Fruit fly (Drosophila melanogaster): ENCODE results near the gene Ca-alpha1T.
A peak's percentile ranks its signal among the peaks of the same experiment; 100 is the strongest.

The Ca-alpha1T gene

DNA sequence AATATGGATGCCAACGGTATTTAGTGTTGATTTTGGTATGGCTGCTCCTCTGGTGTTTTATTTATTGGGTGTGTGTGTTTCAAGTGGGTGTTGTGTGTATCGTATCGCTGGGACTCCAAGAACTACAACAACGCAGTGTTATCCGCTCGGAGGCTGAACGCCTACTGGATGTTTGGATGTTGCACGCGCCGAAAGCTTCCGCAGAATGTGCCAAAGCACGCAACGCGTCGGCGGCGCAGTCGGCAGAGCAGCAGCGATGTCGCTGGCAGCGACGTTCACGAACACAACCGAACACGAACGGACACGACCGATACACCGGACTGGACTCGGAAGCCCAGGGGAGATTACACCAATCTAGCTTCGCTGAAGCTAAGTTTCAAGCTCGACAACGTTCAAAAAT, at the start of gene Ca-alpha1T:
Ca-alpha1T (minus strand) TSS at position 152 of the 400 bp plus-strand sequence.
- no peak for TF ChIP-seq net (GFP tag; optimal IDR thresholded peaks at IDR 0.05)
- no peak for TF ChIP-seq Sox14 (GFP tag; optimal IDR thresholded peaks at IDR 0.05)
- TF ChIP-seq CG3919 (GFP tag; optimal IDR thresholded peaks at IDR 0.05), result no peak
- no peak for TF ChIP-seq Eip93F (GFP tag; optimal IDR thresholded peaks at IDR 0.05)
- TF ChIP-seq dac (GFP tag; optimal IDR thresholded peaks at IDR 0.05), result no peak
- TF ChIP-seq lz (GFP tag; optimal IDR thresholded peaks at IDR 0.05), result no peak
- TF ChIP-seq CG3032 (tag; optimal IDR thresholded peaks at IDR 0.05), result no peak
- TF ChIP-seq fd59A (GFP tag; optimal IDR thresholded peaks at IDR 0.05), result no peak
- no peak for TF ChIP-seq OdsH (GFP tag; optimal IDR thresholded peaks at IDR 0.05)
- no peak for TF ChIP-seq ss (GFP tag; optimal IDR thresholded peaks at IDR 0.05)
- TF ChIP-seq svp (GFP tag), result no peak
- no peak for TF ChIP-seq Eip75B (GFP tag; optimal IDR thresholded peaks at IDR 0.05)
- TF ChIP-seq Smox (GFP tag; optimal IDR thresholded peaks at IDR 0.05), result no peak
- no peak for TF ChIP-seq Blimp-1 (GFP tag; optimal IDR thresholded peaks at IDR 0.05)
- TF ChIP-seq CG11294 (GFP tag; IDR thresholded peaks at IDR 0.05), result no peak
- TF ChIP-seq CG34406 (GFP tag; optimal IDR thresholded peaks at IDR 0.05), result no peak
- no peak for TF ChIP-seq Hr4 (GFP tag; optimal IDR thresholded peaks at IDR 0.05)
- no peak for TF ChIP-seq dsx (GFP tag; optimal IDR thresholded peaks at IDR 0.05; ENCODE audit: poor library complexity, severe bottlenecking)
- TF ChIP-seq Met (GFP tag; optimal IDR thresholded peaks at IDR 0.05), result no peak
- TF ChIP-seq CG15336 (GFP tag; IDR thresholded peaks at IDR 0.05), result no peak

DNA sequence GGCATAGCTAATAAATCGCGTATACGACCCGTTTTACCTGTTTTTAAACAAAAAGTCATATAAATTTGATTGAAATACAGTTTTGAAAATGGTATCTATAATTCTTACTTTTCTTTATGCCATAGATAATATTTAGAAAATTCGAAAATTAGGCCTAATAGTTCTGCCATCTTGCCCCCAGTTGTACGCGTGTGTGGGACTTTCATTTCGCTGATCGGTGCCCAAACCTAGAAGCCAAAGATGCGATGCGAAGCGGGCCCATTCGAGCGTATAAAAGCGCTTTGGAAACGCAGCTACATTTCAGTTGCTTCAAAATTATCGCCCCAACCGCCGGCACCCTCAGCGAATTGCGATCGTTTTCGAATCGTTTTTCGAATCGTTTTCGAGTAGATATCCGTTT, 44.7 kb upstream of the Ca-alpha1T start, which contains the start of gene CG14445:
CG14445 (plus strand) TSS at position 301 of the 400 bp plus-strand sequence.
- no peak for TF ChIP-seq CG6792 (GFP tag; optimal IDR thresholded peaks at IDR 0.05)
- no peak for TF ChIP-seq pdm3 (GFP tag; optimal IDR thresholded peaks at IDR 0.05)
- no peak for TF ChIP-seq fkh (GFP tag; optimal IDR thresholded peaks at IDR 0.05)

DNA sequence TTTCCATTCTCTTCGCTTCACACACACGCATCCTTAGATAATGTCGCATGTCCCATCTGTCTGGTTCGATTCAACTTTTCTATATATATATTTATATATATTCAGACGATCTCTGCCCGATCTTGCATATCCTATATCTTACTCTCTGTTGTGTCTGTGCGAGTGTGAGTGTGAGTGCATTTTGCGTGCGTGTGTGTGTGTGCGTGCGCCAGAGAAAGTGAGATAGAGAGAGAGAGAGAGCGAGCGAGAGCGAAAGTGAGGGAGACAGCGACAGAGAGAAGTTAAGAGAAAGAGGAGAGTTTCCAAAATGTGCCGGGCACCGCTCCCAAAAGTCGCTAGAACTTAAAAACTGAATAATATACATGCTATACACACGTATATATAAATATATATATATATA, 39.5 kb upstream of the Ca-alpha1T start:
- no peak for TF ChIP-seq CG6163 (GFP tag; IDR thresholded peaks at IDR 0.05)
- no peak for TF ChIP-seq Eip75B (GFP tag; optimal IDR thresholded peaks at IDR 0.05)
- no peak for TF ChIP-seq acj6 (GFP tag; optimal IDR thresholded peaks at IDR 0.05)
- TF ChIP-seq CG8119 (GFP tag; IDR thresholded peaks at IDR 0.05), result no peak
- TF ChIP-seq fd85E (GFP tag; optimal IDR thresholded peaks at IDR 0.05), result no peak
- TF ChIP-seq Blimp-1 (GFP tag; optimal IDR thresholded peaks at IDR 0.05), result no peak
- no peak for TF ChIP-seq fkh (GFP tag; optimal IDR thresholded peaks at IDR 0.05)
- no peak for TF ChIP-seq Met (GFP tag; optimal IDR thresholded peaks at IDR 0.05)
- TF ChIP-seq CG9139 (GFP tag; optimal IDR thresholded peaks at IDR 0.05), result no peak
- no peak for TF ChIP-seq CG6854 (GFP tag; optimal IDR thresholded peaks at IDR 0.05)

DNA sequence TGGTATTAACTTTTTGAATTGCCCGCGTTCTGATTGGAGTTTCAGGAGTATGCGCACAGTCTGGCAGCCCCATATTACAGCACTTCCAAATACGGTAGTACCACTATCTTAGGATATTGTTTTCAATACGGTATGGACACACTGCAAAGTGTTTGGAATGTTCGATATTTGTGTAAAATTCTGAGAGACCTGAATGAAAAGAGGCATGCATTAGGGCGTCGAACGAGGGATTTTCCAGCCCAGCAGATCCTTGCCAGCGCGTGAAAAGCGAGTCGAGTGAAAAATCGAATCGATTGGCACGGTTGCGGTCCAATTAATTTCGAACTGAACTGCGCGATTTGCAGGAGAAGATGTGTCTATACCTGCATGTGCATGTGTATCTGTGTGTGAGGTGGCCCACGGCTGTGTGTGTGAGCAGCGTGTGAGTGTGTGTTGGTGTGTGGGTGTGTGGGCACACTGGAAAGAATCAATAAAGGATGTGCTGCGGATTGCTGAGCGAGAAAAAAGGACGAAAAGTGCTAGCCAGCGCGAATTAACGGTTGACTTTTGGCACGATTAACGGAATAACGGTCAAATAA, 33.3 kb upstream of the Ca-alpha1T start, which contains the start of gene dtn:
dtn (plus strand) TSS at position 176 of the 578 bp plus-strand sequence.
- TF ChIP-seq ss (GFP tag; optimal IDR thresholded peaks at IDR 0.05) (no peak), CG8119 (GFP tag; IDR thresholded peaks at IDR 0.05) (peak; percentile 17; the same call in 1 of the 3 replicates)

DNA sequence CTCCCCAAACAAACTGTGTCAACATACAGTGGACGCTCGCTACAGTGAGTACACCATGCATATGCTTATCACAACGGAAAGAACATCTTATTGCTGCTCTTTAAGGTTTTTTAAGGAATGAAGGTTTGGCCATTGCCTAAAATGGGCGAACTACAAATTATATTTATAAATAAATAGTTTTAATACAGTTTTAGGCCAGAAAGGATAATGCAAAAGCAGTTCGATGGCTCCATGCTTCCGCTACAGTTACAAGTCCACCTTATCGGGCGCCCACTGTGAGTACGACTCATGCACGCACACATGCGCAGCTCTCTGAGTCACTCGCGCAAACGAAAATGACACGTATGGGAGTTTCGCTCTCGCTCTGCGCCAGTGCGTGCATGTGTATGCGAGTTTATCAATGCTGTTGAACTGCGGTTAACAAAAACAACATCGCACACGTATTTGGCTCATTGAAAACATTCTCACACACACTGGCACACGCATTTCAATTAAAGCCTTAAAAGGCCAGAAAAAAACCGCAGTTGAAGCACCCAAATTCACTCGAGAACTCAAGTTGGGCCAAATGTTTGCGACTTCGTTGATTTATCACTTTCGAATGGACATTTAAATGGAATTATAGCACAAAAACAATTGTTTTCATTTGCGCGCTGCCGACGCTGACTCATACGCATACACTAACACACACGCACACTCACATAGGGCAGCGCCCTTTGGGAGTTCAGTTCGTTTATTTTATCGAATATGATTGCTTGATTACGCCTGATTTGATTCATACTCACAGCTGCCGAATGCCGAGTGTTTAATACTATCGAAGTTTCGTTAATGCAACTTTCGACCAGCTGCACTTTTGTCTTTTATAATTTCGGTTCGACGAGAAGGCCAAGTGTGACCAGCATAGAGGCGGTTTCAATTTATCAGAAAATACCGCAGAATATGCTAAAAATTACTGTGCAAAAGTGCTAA, 32.2 kb upstream of the Ca-alpha1T start, which contains the start of gene sqh:
sqh (minus strand) TSS at position 916 of the 966 bp plus-strand sequence.
- peak; percentile 91 for TF ChIP-seq eg (GFP tag; IDR thresholded peaks at IDR 0.05)
- TF ChIP-seq dac (GFP tag; optimal IDR thresholded peaks at IDR 0.05), result peak; percentile 88
- peak; percentile 84 for TF ChIP-seq CG11294 (GFP tag; IDR thresholded peaks at IDR 0.05)
- TF ChIP-seq CG11902 (GFP tag; optimal IDR thresholded peaks at IDR 0.05), result peak; percentile 65
- peak; percentile 82 for TF ChIP-seq Smox (GFP tag; optimal IDR thresholded peaks at IDR 0.05)
- peak; percentile 75 for TF ChIP-seq CG31627 (GFP tag; optimal IDR thresholded peaks at IDR 0.05)
- peak; percentile 84 for TF ChIP-seq Sox102F (GFP tag; optimal IDR thresholded peaks at IDR 0.05)
- TF ChIP-seq CG11762 (GFP tag; optimal IDR thresholded peaks at IDR 0.05; ENCODE audit: insufficient read depth), result peak; percentile 60
- TF ChIP-seq CG9139 (GFP tag; optimal IDR thresholded peaks at IDR 0.05), result peak; percentile 69
- TF ChIP-seq Blimp-1 (GFP tag; optimal IDR thresholded peaks at IDR 0.05), result peak; percentile 63
- TF ChIP-seq Gug (GFP tag; IDR thresholded peaks at IDR 0.05), result peak; percentile 89
- TF ChIP-seq CG4318 (GFP tag; optimal IDR thresholded peaks at IDR 0.05), result peak; percentile 83
- TF ChIP-seq Met (GFP tag; optimal IDR thresholded peaks at IDR 0.05), result peak; percentile 85
- peak; percentile 85 for TF ChIP-seq topi (GFP tag; optimal IDR thresholded peaks at IDR 0.05)
- peak; percentile 86 for TF ChIP-seq pdm3 (GFP tag; optimal IDR thresholded peaks at IDR 0.05)
- TF ChIP-seq CG32006 (GFP tag; optimal IDR thresholded peaks at IDR 0.05), result peak; percentile 93
- peak; percentile 82 to 91 for TF ChIP-seq ss (GFP tag; optimal IDR thresholded peaks at IDR 0.05)
- peak; percentile 81 for TF ChIP-seq CG3032 (tag; optimal IDR thresholded peaks at IDR 0.05)
- peak; percentile 94 for TF ChIP-seq CG15336 (GFP tag; IDR thresholded peaks at IDR 0.05)
- TF ChIP-seq CG10669 (GFP tag; optimal IDR thresholded peaks at IDR 0.05), result peak; percentile 83
